Worm (Caenorhabditis elegans): ENCODE measurements around the gene C31B8.7.

The C31B8.7 gene

DNA sequence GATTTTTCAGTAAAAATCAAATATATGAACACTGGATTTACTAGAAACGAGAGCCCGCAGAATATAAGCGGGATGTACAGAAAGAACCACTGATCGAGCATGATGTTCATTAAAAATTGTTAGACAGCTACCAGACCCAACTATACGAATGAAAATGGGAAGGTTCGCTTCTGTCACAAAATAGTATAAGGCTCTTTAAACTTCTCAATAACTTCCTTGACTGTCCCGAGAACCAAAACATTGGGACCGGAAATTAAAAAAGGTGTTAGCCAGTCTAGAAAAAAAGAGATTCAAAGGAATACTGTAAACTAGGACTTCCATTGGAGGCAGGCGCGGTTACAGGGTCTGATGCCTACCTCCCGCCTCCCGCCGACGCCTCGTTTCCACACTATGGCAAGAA lies 45.3 kb downstream of the C31B8.7 start, which contains the start of gene srj-55:
srj-55 (minus strand) TSS at position 101 of the 400 bp plus-strand sequence.
- no peak for TF ChIP-seq med-1 (GFP tag; optimal IDR thresholded peaks at IDR 0.05; ENCODE audit: insufficient read depth)
- no peak for TF ChIP-seq klf-2 (GFP tag; conservative IDR thresholded peaks at IDR 0.05)
- TF ChIP-seq T22C8.4 (GFP tag; IDR thresholded peaks at IDR 0.05): no peak
- no peak for TF ChIP-seq ztf-23 (GFP tag; IDR thresholded peaks at IDR 0.05)
- no peak for TF ChIP-seq ztf-29 (GFP tag; IDR thresholded peaks at IDR 0.05)
- TF ChIP-seq tab-1 (GFP tag; IDR thresholded peaks at IDR 0.05): no peak
- TF ChIP-seq cog-1 (tag; optimal IDR thresholded peaks at IDR 0.05): no peak
- no peak for TF ChIP-seq ref-1 (GFP tag; conservative IDR thresholded peaks at IDR 0.05)
- no peak for TF ChIP-seq flt-1 (GFP tag; IDR thresholded peaks at IDR 0.05)

DNA sequence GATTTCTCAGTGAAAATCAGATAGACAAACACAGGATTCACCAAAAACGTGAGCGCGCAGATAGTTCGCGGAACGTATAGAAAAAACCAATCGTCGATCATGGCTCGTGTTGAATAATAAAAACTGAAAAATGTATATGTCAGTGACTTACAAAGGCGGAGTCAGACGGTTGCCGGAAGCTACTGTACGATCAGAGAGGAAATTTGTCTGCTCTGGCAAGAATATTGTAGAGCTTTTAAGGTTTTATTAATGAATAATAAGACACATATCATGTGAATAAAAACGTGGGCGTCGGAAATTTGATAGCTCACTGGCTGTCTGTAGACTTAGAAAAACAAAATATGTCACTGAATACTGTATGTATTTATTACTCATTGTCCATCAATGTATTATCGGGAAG lies 47.7 kb downstream of the C31B8.7 start, which contains the start of gene srj-57:
srj-57 (minus strand) TSS at position 101 of the 400 bp plus-strand sequence.
- no peak for TF ChIP-seq ref-1 (GFP tag; conservative IDR thresholded peaks at IDR 0.05)
- no peak for TF ChIP-seq med-1 (GFP tag; optimal IDR thresholded peaks at IDR 0.05; ENCODE audit: insufficient read depth)
- TF ChIP-seq ztf-23 (GFP tag; IDR thresholded peaks at IDR 0.05): no peak
- TF ChIP-seq T22C8.4 (GFP tag; IDR thresholded peaks at IDR 0.05): no peak

Measured in whole organism, midembryonic.